Worm (Caenorhabditis elegans) whole organism, mixed stage, embryonic: ENCODE data around the gene Y38E10A.35.

ENCODE experiments used
- M03D4.4 ChIP-seq: sonication (generic microtip); optimal IDR thresholded peaks from 2 replicates; lab custom pipeline; 2017; ENCODE audit warnings: mild to moderate bottlenecking, missing genetic modification characterization, missing compliant biosample characterization
- bed-3 ChIP-seq: fragments of 200-800 bp; sonication (Bioruptor generic); optimal IDR thresholded peaks from 3 replicates; lab custom pipeline; 2018; ENCODE audit warnings: mild to moderate bottlenecking, missing genetic modification characterization, moderate library complexity, missing compliant biosample characterization
- blmp-1 ChIP-seq: fragments of 150-350 bp; optimal IDR thresholded peaks from 2 replicates; lab custom pipeline; 2014; ENCODE audit warnings: missing biosample characterization, missing genetic modification characterization
- ceh-39 ChIP-seq: fragments of 150-350 bp; optimal IDR thresholded peaks from 2 replicates; lab custom pipeline; 2014; ENCODE audit warnings: missing biosample characterization, missing genetic modification characterization
- cnd-1 ChIP-seq: fragments of 200-800 bp; sonication (Bioruptor generic); optimal IDR thresholded peaks from 2 replicates; lab custom pipeline; 2018; ENCODE audit warnings: mild to moderate bottlenecking, missing genetic modification characterization, missing compliant biosample characterization
- drap-1 ChIP-seq: fragments of 200-800 bp; sonication (Bioruptor generic); optimal IDR thresholded peaks from 3 replicates; lab custom pipeline; 2018; ENCODE audit warnings: mild to moderate bottlenecking, missing genetic modification characterization, missing compliant biosample characterization
- elt-1 ChIP-seq: sonication (generic microtip); optimal IDR thresholded peaks from 2 replicates; lab custom pipeline; 2017; ENCODE audit warnings: missing genetic modification characterization, mild to moderate bottlenecking, missing compliant biosample characterization, antibody characterized with exemption, moderate library complexity, borderline replicate concordance; ENCODE audit not compliant: insufficient read depth
- ham-2 ChIP-seq: fragments of 200-800 bp; sonication (Bioruptor generic); optimal IDR thresholded peaks from 2 replicates; lab custom pipeline; 2018; ENCODE audit warnings: mild to moderate bottlenecking, missing genetic modification characterization, missing compliant biosample characterization
- hlh-1 ChIP-seq: fragments of 150-350 bp; optimal IDR thresholded peaks from 2 replicates; lab custom pipeline; 2014; ENCODE audit warnings: missing biosample characterization, missing genetic modification reagents, missing genetic modification characterization
- lin-13 ChIP-seq: fragments of 150-350 bp; optimal IDR thresholded peaks from 2 replicates; lab custom pipeline; 2014; ENCODE audit warnings: missing biosample characterization, missing genetic modification characterization
- lin-32 ChIP-seq: fragments of 200-800 bp; sonication (Bioruptor generic); optimal IDR thresholded peaks from 2 replicates; lab custom pipeline; 2018; ENCODE audit warnings: mild to moderate bottlenecking, missing genetic modification characterization, missing compliant biosample characterization
- mab-5 ChIP-seq: fragments of 150-350 bp; optimal IDR thresholded peaks from 2 replicates; lab custom pipeline; 2014; ENCODE audit warnings: missing biosample characterization, missing genetic modification characterization
- mep-1 ChIP-seq: fragments of 150-350 bp; optimal IDR thresholded peaks from 2 replicates; lab custom pipeline; 2017; ENCODE audit warnings: missing biosample characterization, missing genetic modification reagents, missing genetic modification characterization, inconsistent platforms
- mls-2 ChIP-seq: sonication (generic microtip); optimal IDR thresholded peaks from 2 replicates; lab custom pipeline; 2016; ENCODE audit warnings: mild to moderate bottlenecking, missing genetic modification characterization, moderate library complexity, missing compliant biosample characterization
- nhr-12 ChIP-seq: fragments of 150-350 bp; optimal IDR thresholded peaks from 2 replicates; lab custom pipeline; 2014; ENCODE audit warnings: missing biosample characterization, missing genetic modification characterization
- nhr-2 ChIP-seq: fragments of 150-350 bp; optimal IDR thresholded peaks from 2 replicates; lab custom pipeline; 2014; ENCODE audit warnings: missing biosample characterization, missing genetic modification characterization
- nhr-237 ChIP-seq: fragments of 150-350 bp; optimal IDR thresholded peaks from 2 replicates; lab custom pipeline; 2014; ENCODE audit warnings: missing biosample characterization, missing genetic modification characterization
- nhr-28 ChIP-seq: fragments of 150-350 bp; optimal IDR thresholded peaks from 2 replicates; lab custom pipeline; 2014; ENCODE audit warnings: missing biosample characterization, missing genetic modification characterization
- nhr-76 ChIP-seq: sonication (generic microtip); optimal IDR thresholded peaks from 2 replicates; lab custom pipeline; 2017; ENCODE audit warnings: missing biosample characterization, missing genetic modification characterization
- pha-4 ChIP-seq: fragments of 150-350 bp; optimal IDR thresholded peaks from 2 replicates; lab custom pipeline; 2018; ENCODE audit warnings: missing biosample characterization, missing genetic modification reagents, missing genetic modification characterization
- sem-2 ChIP-seq: fragments of 200-800 bp; sonication (Bioruptor generic); optimal IDR thresholded peaks from 2 replicates; lab custom pipeline; 2018; ENCODE audit warnings: mild to moderate bottlenecking, missing genetic modification characterization, missing compliant biosample characterization
- snpc-4 ChIP-seq: fragments of 150-350 bp; optimal IDR thresholded peaks from 2 replicates; lab custom pipeline; 2014; ENCODE audit warnings: missing biosample characterization, missing genetic modification characterization
- sptf-1 ChIP-seq: sonication (generic microtip); optimal IDR thresholded peaks from 2 replicates; lab custom pipeline; 2017; ENCODE audit warnings: mild to moderate bottlenecking, missing genetic modification characterization, moderate library complexity, missing compliant biosample characterization
- tbx-8 ChIP-seq: fragments of 200-800 bp; sonication (Bioruptor generic); optimal IDR thresholded peaks from 2 replicates; lab custom pipeline; 2018; ENCODE audit warnings: mild to moderate bottlenecking, missing genetic modification characterization, moderate library complexity, missing compliant biosample characterization
- unc-120 ChIP-seq: sonication (generic microtip); optimal IDR thresholded peaks from 2 replicates; lab custom pipeline; 2017; ENCODE audit warnings: missing genetic modification characterization, missing compliant biosample characterization; ENCODE audit not compliant: poor library complexity, severe bottlenecking
- unc-39 ChIP-seq: fragments of 150-350 bp; optimal IDR thresholded peaks from 2 replicates; lab custom pipeline; 2014; ENCODE audit warnings: missing biosample characterization, missing genetic modification characterization
- zip-8 ChIP-seq: fragments of 150-350 bp; optimal IDR thresholded peaks from 2 replicates; lab custom pipeline; 2014; ENCODE audit warnings: missing biosample characterization, missing genetic modification characterization
- ztf-11 ChIP-seq: fragments of 150-350 bp; optimal IDR thresholded peaks from 2 replicates; lab custom pipeline; 2014; ENCODE audit warnings: missing biosample characterization, missing genetic modification characterization

The Y38E10A.35 gene

ce11 chrII:12616081-12616480, 43.4 kb upstream of the Y38E10A.35 start, which contains the start of gene nspe-6:
nspe-6 (minus strand) TSS chrII:12616181.
- TF ChIP-seq nhr-237 (tag; lab: Kevin White, UChicago) (no peak), zip-8 (no peak), pha-4 (tag; lab: Kevin White, UChicago) (no peak), sem-2 (GFP tag; lab: Kevin White, UChicago) (no peak), M03D4.4 (tag; lab: Kevin White, UChicago) (no peak), unc-120 (tag; lab: Kevin White, UChicago) (no peak), drap-1 (GFP tag; lab: Kevin White, UChicago) (no peak), elt-1 (no peak), unc-39 (no peak), hlh-1 (tag; lab: Kevin White, UChicago) (no peak)

- TF ChIP-seq lin-32 (GFP tag; lab: Kevin White, UChicago) (no peak), cnd-1 (tag; lab: Kevin White, UChicago) (no peak), mls-2 (no peak), nhr-12 (tag; lab: Kevin White, UChicago) (no peak), sem-2 (GFP tag; lab: Kevin White, UChicago) (no peak), bed-3 (GFP tag; lab: Kevin White, UChicago) (no peak)
These were observed 42.8 kb upstream of the Y38E10A.35 start for ce11 chrII:12615413-12615812.

ce11 chrII:12612218-12612617, 39.6 kb upstream of the Y38E10A.35 start, which contains the start of gene nspe-4:
nspe-4 (plus strand) TSS chrII:12612518.
- TF ChIP-seq nhr-2 (no peak), hlh-1 (tag; lab: Kevin White, UChicago) (no peak)
- TF ChIP-seq, all 35 proteins: peak for 0

ce11 chrII:12608653-12609052, 36.0 kb upstream of the Y38E10A.35 start, which contains the start of gene Y38E10A.9:
Y38E10A.9 (plus strand) TSS chrII:12608953.
- TF ChIP-seq nhr-28 (tag; lab: Kevin White, UChicago) (no peak), ztf-11 (tag; lab: Kevin White, UChicago) (no peak), zip-8 (no peak), lin-13 (tag; lab: Kevin White, UChicago) (no peak)

ce11 chrII:12606900-12607299, 34.2 kb upstream of the Y38E10A.35 start, which contains the start of gene Y38E10A.8:
Y38E10A.8 (plus strand) TSS chrII:12607200.
- TF ChIP-seq mab-5 (tag; lab: Kevin White, UChicago) (no peak), drap-1 (GFP tag; lab: Kevin White, UChicago) (no peak), blmp-1 (tag; lab: Kevin White, UChicago) (no peak), cnd-1 (tag; lab: Kevin White, UChicago) (no peak), nhr-12 (tag; lab: Kevin White, UChicago) (no peak), bed-3 (GFP tag; lab: Kevin White, UChicago) (no peak), sem-2 (GFP tag; lab: Kevin White, UChicago) (no peak), unc-120 (tag; lab: Kevin White, UChicago) (no peak), nhr-237 (tag; lab: Kevin White, UChicago) (no peak), nhr-76 (tag; lab: Kevin White, UChicago) (no peak), unc-39 (no peak), elt-1 (no peak), ztf-11 (tag; lab: Kevin White, UChicago) (no peak), nhr-2 (no peak), mls-2 (no peak), mep-1 (tag; lab: Kevin White, UChicago) (no peak), snpc-4 (no peak), ceh-39 (tag; lab: Kevin White, UChicago) (no peak), sptf-1 (tag; lab: Kevin White, UChicago) (no peak)
- TF ChIP-seq, all 35 proteins: peak for 0

ce11 chrII:12606108-12606507, 33.4 kb upstream of the Y38E10A.35 start:
- TF ChIP-seq nhr-76 (tag; lab: Kevin White, UChicago) (no peak), ham-2 (GFP tag; lab: Kevin White, UChicago) (no peak), tbx-8 (GFP tag; lab: Kevin White, UChicago) (no peak), zip-8 (no peak), unc-39 (no peak), snpc-4 (no peak)
